Worm (Caenorhabditis elegans): ENCODE results near the gene C13F10.7.

Gene C13F10.7

ce11 chrV:7237133-7237532, 14.1 kb upstream of the C13F10.7 start, which contains the start of gene hyls-1:
TSS of gene hyls-1 (plus strand) at chrV:7237381.
- TF ChIP-seq pbrm-1 (GFP tag; IDR thresholded peaks at IDR 0.05): peak; percentile 84
- TF ChIP-seq rec-8 (tag; optimal IDR thresholded peaks at IDR 0.05): no peak
- no peak for TF ChIP-seq athp-1 (tag; optimal IDR thresholded peaks at IDR 0.05)
- peak; percentile 20; the same call in 1 of the 2 replicates for TF ChIP-seq F39B2.1 (GFP tag; IDR thresholded peaks at IDR 0.05)
- peak; percentile 34 for TF ChIP-seq snpc-3.4 (tag; optimal IDR thresholded peaks at IDR 0.05)
- peak; percentile 55; the same call in 1 of the 2 replicates for TF ChIP-seq K11D2.4 (GFP tag; IDR thresholded peaks at IDR 0.05)
- 0 out of 2 replicates have a peak, but pooled peaks have one; percentile 12 for TF ChIP-seq B0019.2 (GFP tag; conservative IDR thresholded peaks at IDR 0.05)
- TF ChIP-seq F33H1.4 (GFP tag; IDR thresholded peaks at IDR 0.05): peak; percentile 63
- TF ChIP-seq F10E7.11 (tag; optimal IDR thresholded peaks at IDR 0.05): no peak
- TF ChIP-seq ceh-27 (GFP tag; optimal IDR thresholded peaks at IDR 0.05): peak; percentile 33
- peak; percentile 76 for TF ChIP-seq dox-1 (GFP tag; IDR thresholded peaks at IDR 0.05)
- no peak for TF ChIP-seq repo-1 (tag; optimal IDR thresholded peaks at IDR 0.05)
- no peak for TF ChIP-seq lag-1 (GFP tag; IDR thresholded peaks at IDR 0.05)
- no peak for TF ChIP-seq Y79H2A.3 (GFP tag; conservative IDR thresholded peaks at IDR 0.05)
- no peak for TF ChIP-seq somi-1 (GFP tag; optimal IDR thresholded peaks at IDR 0.05)
- no peak for TF ChIP-seq gei-17 (GFP tag; optimal IDR thresholded peaks at IDR 0.05)
- TF ChIP-seq attf-5 (GFP tag; optimal IDR thresholded peaks at IDR 0.05): peak; percentile 87
- no peak for TF ChIP-seq nhr-90 (tag; optimal IDR thresholded peaks at IDR 0.05)
- TF ChIP-seq pha-4 (tag; optimal IDR thresholded peaks at IDR 0.05): peak; percentile 74
- no peak for TF ChIP-seq nfya-1 (tag; optimal IDR thresholded peaks at IDR 0.05; ENCODE audit: borderline replicate concordance, insufficient read depth)
- no peak for TF ChIP-seq nhr-27 (tag; optimal IDR thresholded peaks at IDR 0.05)
- TF ChIP-seq hrde-1 (tag; optimal IDR thresholded peaks at IDR 0.05; ENCODE audit: borderline replicate concordance): no peak
- TF ChIP-seq hmg-1.2 (GFP tag; IDR thresholded peaks at IDR 0.05): peak; percentile 61
- no peak for TF ChIP-seq F49E8.2 (tag; optimal IDR thresholded peaks at IDR 0.05; ENCODE audit: insufficient read depth)
- TF ChIP-seq B0035.1 (tag; optimal IDR thresholded peaks at IDR 0.05): no peak
- TF ChIP-seq let-526 (GFP tag; IDR thresholded peaks at IDR 0.05): no peak
- TF ChIP-seq Y53F4B.3 (GFP tag; IDR thresholded peaks at IDR 0.05): no peak
- TF ChIP-seq nhr-80 (tag; optimal IDR thresholded peaks at IDR 0.05): peak; percentile 19
- TF ChIP-seq ZK185.1 (tag; optimal IDR thresholded peaks at IDR 0.05; ENCODE audit: poor library complexity, severe bottlenecking): peak; percentile 72
- TF ChIP-seq sptf-2 (GFP tag; optimal IDR thresholded peaks at IDR 0.05): no peak
- TF ChIP-seq tlf-1 (GFP tag; optimal IDR thresholded peaks at IDR 0.05): peak; percentile 63
- TF ChIP-seq ceh-79 (tag; optimal IDR thresholded peaks at IDR 0.05): no peak
- peak; percentile 72 for TF ChIP-seq lin-40 (tag; optimal IDR thresholded peaks at IDR 0.05)
- TF ChIP-seq hlh-12 (tag; optimal IDR thresholded peaks at IDR 0.05): no peak
- TF ChIP-seq K12H6.12 (tag; optimal IDR thresholded peaks at IDR 0.05): peak; percentile 3
- peak; percentile 91 for TF ChIP-seq F23B12.7 (tag; optimal IDR thresholded peaks at IDR 0.05; ENCODE audit: insufficient read depth)
- peak; percentile 53 for TF ChIP-seq ztf-18 (tag; optimal IDR thresholded peaks at IDR 0.05)
- TF ChIP-seq F22D6.2 (tag; optimal IDR thresholded peaks at IDR 0.05): no peak
- TF ChIP-seq ceh-40 (GFP tag; IDR thresholded peaks at IDR 0.05): no peak
- peak; percentile 60 for TF ChIP-seq lsl-1 (GFP tag; optimal IDR thresholded peaks at IDR 0.05)
- peak; percentile 63 for TF ChIP-seq ekl-4 (GFP tag; IDR thresholded peaks at IDR 0.05)
- TF ChIP-seq dpff-1 (tag; optimal IDR thresholded peaks at IDR 0.05): no peak
- no peak for TF ChIP-seq cebp-2 (GFP tag; IDR thresholded peaks at IDR 0.05)
- TF ChIP-seq zfh-2 (GFP tag; conservative IDR thresholded peaks at IDR 0.05): no peak
- no peak for TF ChIP-seq F52B5.7 (tag; optimal IDR thresholded peaks at IDR 0.05)
- peak; percentile 97 for TF ChIP-seq mcd-1 (GFP tag; IDR thresholded peaks at IDR 0.05)
- peak in 1 of 3 experiments; percentile 91 for TF ChIP-seq lin-35 (GFP tag; optimal IDR thresholded peaks at IDR 0.05)
- TF ChIP-seq ztf-26 (tag; optimal IDR thresholded peaks at IDR 0.05): no peak

All from whole organism, young adult.